Fruit fly (Drosophila melanogaster): ENCODE results near the gene TfIIEbeta.

DNA sequence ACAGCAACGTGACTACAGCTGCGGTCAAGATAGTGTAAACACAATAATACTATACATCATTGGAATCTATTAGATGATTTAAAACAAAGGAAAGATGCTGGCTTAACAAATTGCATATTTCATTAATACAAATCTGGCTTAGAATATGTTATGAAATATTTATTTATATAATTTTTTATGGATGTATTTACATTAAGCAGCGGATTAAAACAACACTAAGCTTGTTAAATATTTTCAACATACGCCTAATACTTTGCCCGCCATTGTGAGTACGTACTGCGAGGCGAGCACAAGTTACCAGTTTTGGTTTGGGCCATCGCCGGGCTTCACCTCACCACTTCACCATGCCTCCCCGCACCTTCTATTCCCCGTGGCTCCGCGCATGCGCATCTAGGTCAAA lies 16.9 kb upstream of the TfIIEbeta start:
- TF ChIP-seq D1 (tag; optimal IDR thresholded peaks at IDR 0.05), result peak; percentile 66
- 0 out of 3 replicates have a peak, but pooled peaks have one; percentile 24 for TF ChIP-seq fd96Ca (GFP tag; IDR thresholded peaks at IDR 0.05)
- peak; percentile 78 for TF ChIP-seq CG12605 (GFP tag; IDR thresholded peaks at IDR 0.05)
- peak; percentile 82 for TF ChIP-seq CG14655 (GFP tag; optimal IDR thresholded peaks at IDR 0.05)
- peak; percentile 67; the same call in 1 of the 3 replicates for TF ChIP-seq CG4496 (GFP tag; IDR thresholded peaks at IDR 0.05)
- no peak for TF ChIP-seq EcR (GFP tag; optimal IDR thresholded peaks at IDR 0.05)
- peak; percentile 81 for TF ChIP-seq CG8159 (tag; optimal IDR thresholded peaks at IDR 0.05)
- peak; percentile 76 for TF ChIP-seq CG17806 (tag; optimal IDR thresholded peaks at IDR 0.05)
- TF ChIP-seq CG13204 (GFP tag; optimal IDR thresholded peaks at IDR 0.05), result no peak
- TF ChIP-seq CG34367 (tag; optimal IDR thresholded peaks at IDR 0.05), result peak; percentile 57
- TF ChIP-seq CG32121 (GFP tag; IDR thresholded peaks at IDR 0.05), result peak; percentile 63
- peak; percentile 75 for TF ChIP-seq Pif1B (GFP tag; optimal IDR thresholded peaks at IDR 0.05)
- peak; percentile 66 for TF ChIP-seq Pif1A (GFP tag; optimal IDR thresholded peaks at IDR 0.05)
